Worm (Caenorhabditis elegans): ENCODE measurements around the gene clc-31.

The clc-31 gene

DNA sequence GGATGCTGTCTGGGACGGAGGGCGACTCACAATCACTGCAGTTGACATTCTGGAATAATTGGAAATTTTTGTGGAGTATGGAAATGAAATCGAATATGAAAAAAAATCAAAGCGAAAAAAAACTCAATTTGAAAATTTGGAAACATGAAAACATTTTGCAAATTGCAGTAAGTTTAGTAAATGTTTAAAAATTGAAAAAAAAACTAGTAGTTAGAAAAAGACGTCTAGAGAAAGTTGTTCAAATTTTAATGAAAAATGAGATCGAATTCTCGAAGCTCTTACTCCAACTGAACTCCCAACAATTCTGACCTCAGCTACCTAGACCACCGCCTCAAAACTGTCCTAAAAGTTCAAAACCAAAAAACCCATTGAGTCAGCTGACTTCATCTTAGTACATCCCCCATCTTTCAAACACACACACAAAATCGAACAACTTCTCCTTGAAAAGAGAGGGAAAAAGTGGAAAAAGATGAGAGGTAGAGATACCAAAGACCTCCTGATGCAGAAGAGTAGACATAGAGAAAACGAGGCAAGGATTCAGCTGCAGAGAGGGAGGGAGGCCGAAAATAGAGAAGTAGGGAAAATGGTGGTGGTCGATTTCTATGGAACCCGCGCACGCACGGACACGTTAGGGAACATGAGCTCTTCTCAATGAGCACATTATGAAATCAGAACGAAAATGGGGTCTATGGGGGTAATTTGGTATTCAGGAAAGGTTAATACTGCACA lies 17.1 kb upstream of the clc-31 start, which contains the start of gene K01A2.10 (continued):
- TF ChIP-seq tag-97 (GFP tag; IDR thresholded peaks at IDR 0.05) (no peak), ceh-62 (tag; optimal IDR thresholded peaks at IDR 0.05) (no peak), ctbp-1 (GFP tag; IDR thresholded peaks at IDR 0.05) (no peak), snpc-4 (tag; optimal IDR thresholded peaks at IDR 0.05) (no peak), unc-130 (GFP tag; optimal IDR thresholded peaks at IDR 0.05) (no peak), unc-39 (tag; optimal IDR thresholded peaks at IDR 0.05) (no peak), set-16 (GFP tag; IDR thresholded peaks at IDR 0.05) (no peak), zfp-2 (tag; optimal IDR thresholded peaks at IDR 0.05) (no peak), nhr-77 (tag; optimal IDR thresholded peaks at IDR 0.05) (no peak), nhr-48 (tag; optimal IDR thresholded peaks at IDR 0.05) (no peak), hlh-11 (tag; optimal IDR thresholded peaks at IDR 0.05) (peak; percentile 32), nhr-41 (GFP tag; IDR thresholded peaks at IDR 0.05) (no peak), jun-1 (tag; optimal IDR thresholded peaks at IDR 0.05) (no peak), hif-1 (tag; optimal IDR thresholded peaks at IDR 0.05) (peak in 1 of 2 experiments; percentile 21), lin-13 (GFP tag; optimal IDR thresholded peaks at IDR 0.05) (no peak), spr-1 (tag; optimal IDR thresholded peaks at IDR 0.05) (no peak), nhr-28 (tag; optimal IDR thresholded peaks at IDR 0.05) (peak; percentile 55), vab-7 (GFP tag; IDR thresholded peaks at IDR 0.05) (no peak), lir-3 (tag; optimal IDR thresholded peaks at IDR 0.05) (no peak), ceh-32 (tag; optimal IDR thresholded peaks at IDR 0.05; ENCODE audit: poor library complexity) (no peak), duxl-1 (tag; optimal IDR thresholded peaks at IDR 0.05; ENCODE audit: poor library complexity) (no peak), fkh-10 (GFP tag; optimal IDR thresholded peaks at IDR 0.05) (peak; percentile 2), nhr-10 (tag; optimal IDR thresholded peaks at IDR 0.05) (no peak), daf-8 (GFP tag; IDR thresholded peaks at IDR 0.05) (no peak), ceh-44 (GFP tag; IDR thresholded peaks at IDR 0.05) (no peak), ceh-20 (GFP tag; IDR thresholded peaks at IDR 0.05) (no peak), lim-7 (GFP tag; IDR thresholded peaks at IDR 0.05) (no peak), ZK546.5 (tag; optimal IDR thresholded peaks at IDR 0.05) (no peak), mdl-1 (tag; optimal IDR thresholded peaks at IDR 0.05) (peak in 1 of 2 experiments; percentile 47), gei-8 (GFP tag; optimal IDR thresholded peaks at IDR 0.05) (no peak), pha-4 (GFP tag; IDR thresholded peaks at IDR 0.05) (no peak), pha-4 (tag; optimal IDR thresholded peaks at IDR 0.05) (no peak), snpc-1.2 (GFP tag; IDR thresholded peaks at IDR 0.05) (no peak)

DNA sequence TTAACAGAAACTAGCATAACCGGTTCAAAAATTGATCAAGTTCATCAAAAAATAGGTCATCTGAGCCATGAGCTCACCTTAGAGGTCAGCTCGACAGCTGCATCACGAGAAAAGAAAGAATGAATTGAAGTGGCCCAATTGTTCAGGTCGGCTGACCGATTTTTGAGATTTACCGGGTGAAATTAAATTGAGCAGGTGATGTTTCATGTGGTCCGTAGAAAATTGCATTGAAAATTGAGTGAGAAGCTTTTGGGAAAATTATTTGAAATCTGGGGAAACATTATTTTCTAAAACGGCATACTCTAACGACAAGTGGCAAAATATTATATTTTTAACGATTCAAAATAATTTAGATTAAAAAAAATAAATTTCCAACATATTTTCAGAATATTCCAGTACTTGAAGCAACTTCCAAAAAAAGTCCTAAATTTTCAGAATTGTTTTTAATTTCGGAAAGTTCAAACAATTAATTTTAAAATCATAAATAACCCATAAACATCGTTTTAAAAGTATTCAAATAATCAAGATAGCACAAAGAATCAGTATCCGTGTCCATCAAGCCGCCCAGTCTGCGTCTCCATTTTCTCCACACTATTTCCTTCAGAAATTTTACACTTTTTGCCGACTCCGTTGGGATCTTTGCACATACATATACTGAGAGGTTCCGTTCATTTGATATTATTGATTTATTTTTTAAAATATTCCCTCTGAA lies 14.5 kb upstream of the clc-31 start, which contains the start of gene sgcb-1:
Gene sgcb-1, plus strand, starts transcription at position 662 of the 712 bp plus-strand sequence.
- TF ChIP-seq egl-43 (GFP tag; IDR thresholded peaks at IDR 0.05) (no peak), hlh-30 (tag; optimal IDR thresholded peaks at IDR 0.05; ENCODE audit: insufficient read depth) (peak; percentile 24), hlh-11 (tag; optimal IDR thresholded peaks at IDR 0.05) (peak; percentile 6), aha-1 (tag) (peak; percentile 56), Y5F2A.4 (GFP tag; optimal IDR thresholded peaks at IDR 0.05) (no peak)

DNA sequence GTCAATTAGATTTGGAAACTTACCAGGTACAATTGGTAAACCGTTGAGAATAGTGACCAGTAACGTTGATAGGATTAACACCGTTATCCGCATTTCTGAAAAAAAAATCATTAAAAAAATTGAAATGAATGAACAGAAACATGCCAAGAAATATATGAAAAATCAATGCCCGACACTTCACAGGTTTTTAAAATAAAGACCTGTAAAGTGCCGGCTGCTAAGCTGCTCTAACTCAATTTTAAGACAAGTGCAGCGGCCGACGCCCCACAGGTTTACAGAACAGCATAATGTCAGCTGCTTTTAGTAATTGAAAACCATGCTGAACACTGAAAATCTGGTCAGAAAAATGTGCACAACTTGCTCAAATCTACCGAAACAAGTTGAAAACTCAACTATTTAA lies 7.9 kb upstream of the clc-31 start, which contains the start of gene cbn-1:
Gene cbn-1, minus strand, starts transcription at position 101 of the 400 bp plus-strand sequence.
- TF ChIP-seq nhr-77 (tag; optimal IDR thresholded peaks at IDR 0.05) (no peak), zfp-2 (tag; optimal IDR thresholded peaks at IDR 0.05) (no peak), egl-27 (tag; optimal IDR thresholded peaks at IDR 0.05) (no peak)

Measured in whole organism, L4 larva.